Fruit fly (Drosophila melanogaster) whole organism, wandering third instar larva: Measurements from ENCODE around the gene WDR79.

Experiments used
- Abd-B ChIP-seq: fragments of >200 bp; optimal IDR thresholded peaks from 2 replicates; lab custom pipeline; 2017; ENCODE audit warnings: missing biosample characterization, missing genetic modification characterization
- CG32264 ChIP-seq: fragments of 200-800 bp; sonication (Bioruptor generic); optimal IDR thresholded peaks from 2 replicates; lab custom pipeline; 2016; ENCODE audit warnings: missing biosample characterization, missing genetic modification characterization
- CG9705 ChIP-seq: fragments of 200-800 bp; sonication (Bioruptor generic); optimal IDR thresholded peaks from 2 replicates; lab custom pipeline; 2018; ENCODE audit warnings: missing biosample characterization, mild to moderate bottlenecking, missing genetic modification characterization
- CrebA ChIP-seq: fragments of 200-800 bp; sonication (Bioruptor generic); optimal IDR thresholded peaks from 2 replicates; lab custom pipeline; 2016; ENCODE audit warnings: missing biosample characterization, mild to moderate bottlenecking, missing genetic modification characterization, borderline replicate concordance
- Dfd ChIP-seq: fragments of >200 bp; optimal IDR thresholded peaks from 2 replicates; lab custom pipeline; 2017; ENCODE audit warnings: missing biosample characterization, missing genetic modification characterization
- Dif ChIP-seq: fragments of 200-275, 200-300 bp; sonication (Bioruptor generic); optimal IDR thresholded peaks from 2 replicates; lab custom pipeline; 2018; ENCODE audit warnings: missing biosample characterization, missing genetic modification characterization; ENCODE audit not compliant: partially characterized antibody
- GATAd ChIP-seq: sonication (Bioruptor generic); optimal IDR thresholded peaks from 2 replicates; lab custom pipeline; 2016; ENCODE audit warnings: missing biosample characterization, missing genetic modification characterization
- HLH106 ChIP-seq: fragments of 200-800 bp; optimal IDR thresholded peaks from 3 replicates; lab custom pipeline; 2019; ENCODE audit warnings: missing biosample characterization, mild to moderate bottlenecking, missing genetic modification characterization, moderate library complexity
- Hnf4 ChIP-seq: fragments of 200-800 bp; sonication (Bioruptor generic); optimal IDR thresholded peaks from 2 replicates; lab custom pipeline; 2016; ENCODE audit warnings: missing biosample characterization, mild to moderate bottlenecking, missing genetic modification characterization
- Hr78 ChIP-seq: fragments of >200 bp; optimal IDR thresholded peaks from 2 replicates; lab custom pipeline; 2017; ENCODE audit warnings: missing biosample characterization, missing genetic modification characterization
- Hr83 ChIP-seq: fragments of 200-300 bp; sonication (Bioruptor generic); optimal IDR thresholded peaks from 2 replicates; lab custom pipeline; 2016; ENCODE audit warnings: missing biosample characterization, mild to moderate bottlenecking, missing genetic modification characterization, moderate library complexity; ENCODE audit not compliant: poor library complexity, severe bottlenecking
- Jra ChIP-seq: sonication (Bioruptor generic); optimal IDR thresholded peaks from 2 replicates; lab custom pipeline; 2016; ENCODE audit warnings: missing biosample characterization, missing genetic modification characterization
- Mio ChIP-seq: sonication (Bioruptor generic); optimal IDR thresholded peaks from 2 replicates; lab custom pipeline; 2016; ENCODE audit warnings: missing biosample characterization, missing genetic modification characterization
- Myc ChIP-seq: fragments of >200 bp; optimal IDR thresholded peaks from 2 replicates; lab custom pipeline; 2017
- N ChIP-seq: fragments of >200 bp; optimal IDR thresholded peaks from 2 replicates; lab custom pipeline; 2018; ENCODE audit warnings: missing biosample characterization, missing external identifiers, missing genetic modification characterization
- OdsH ChIP-seq: fragments of 200-800 bp; sonication (Bioruptor generic); optimal IDR thresholded peaks from 2 replicates; lab custom pipeline; 2016; ENCODE audit warnings: missing biosample characterization, mild to moderate bottlenecking, missing genetic modification characterization
- Rel ChIP-seq, 2 experiments: fragments of 200-800 bp; sonication (Bioruptor generic) in 1 of 2; optimal IDR thresholded peaks; 2 replicates in 1 of 2; 3 replicates in 1 of 2; lab custom pipeline; 2016 to 2019; ENCODE audit warnings: mild to moderate bottlenecking in 2 of 2, missing biosample characterization in 2 of 2, missing genetic modification characterization in 2 of 2, moderate library complexity in 1 of 2
- Sp1 ChIP-seq: fragments of 200-800 bp; sonication (Bioruptor generic); optimal IDR thresholded peaks from 3 replicates; lab custom pipeline; 2019; ENCODE audit warnings: missing biosample characterization, mild to moderate bottlenecking, missing genetic modification characterization, moderate library complexity
- Vsx2 ChIP-seq: fragments of 200-300, 225-300 bp; sonication (Bioruptor generic); optimal IDR thresholded peaks from 2 replicates; lab custom pipeline; 2018; ENCODE audit warnings: missing biosample characterization, missing genetic modification characterization; ENCODE audit not compliant: partially characterized antibody
- br ChIP-seq: fragments of 200-800 bp; sonication (Bioruptor generic); optimal IDR thresholded peaks from 2 replicates; lab custom pipeline; 2016; ENCODE audit warnings: missing biosample characterization, missing genetic modification characterization
- brk ChIP-seq: fragments of 200-800 bp; sonication (Bioruptor generic); optimal IDR thresholded peaks from 2 replicates; lab custom pipeline; 2016; ENCODE audit warnings: missing biosample characterization, mild to moderate bottlenecking, missing genetic modification characterization
- dl ChIP-seq, 2 experiments: fragments of 175-275, 200-275 bp in 1 of 2; fragments of 200-275 bp in 1 of 2; sonication (Bioruptor generic); optimal IDR thresholded peaks; lab custom pipeline; 2018; ENCODE audit warnings: mild to moderate bottlenecking in 2 of 2, missing biosample characterization in 2 of 2, missing genetic modification characterization in 2 of 2, moderate library complexity in 2 of 2; ENCODE audit not compliant: partially characterized antibody in 2 of 2, insufficient read depth in 1 of 2
- dmrt93B ChIP-seq: fragments of 200-800 bp; sonication (Bioruptor generic); optimal IDR thresholded peaks from 2 replicates; lab custom pipeline; 2018; ENCODE audit warnings: missing biosample characterization, mild to moderate bottlenecking, missing genetic modification characterization
- dsf ChIP-seq: sonication (Bioruptor generic); optimal IDR thresholded peaks from 2 replicates; lab custom pipeline; 2016; ENCODE audit warnings: missing biosample characterization, missing genetic modification characterization, borderline replicate concordance
- ey ChIP-seq: fragments of 200-800 bp; sonication (Bioruptor generic); optimal IDR thresholded peaks from 2 replicates; lab custom pipeline; 2016; ENCODE audit warnings: missing biosample characterization, missing genetic modification characterization
- foxo ChIP-seq, 2 experiments: fragments of 200-800 bp; sonication (Bioruptor generic); optimal IDR thresholded peaks; 2 replicates in 1 of 2; 3 replicates in 1 of 2; lab custom pipeline; 2016 to 2017; ENCODE audit warnings: missing biosample characterization in 2 of 2, missing genetic modification characterization in 2 of 2
- fru ChIP-seq: fragments of 200-800 bp; sonication (Bioruptor generic); optimal IDR thresholded peaks from 3 replicates; lab custom pipeline; 2016; ENCODE audit warnings: missing biosample characterization, mild to moderate bottlenecking, missing genetic modification characterization
- h ChIP-seq: fragments of 200-800 bp; sonication (Bioruptor generic); optimal IDR thresholded peaks from 3 replicates; lab custom pipeline; 2016; ENCODE audit warnings: missing biosample characterization, mild to moderate bottlenecking, missing genetic modification characterization
- jim ChIP-seq: fragments of 175-275, 200-325 bp; sonication (Bioruptor generic); optimal IDR thresholded peaks from 2 replicates; lab custom pipeline; 2016; ENCODE audit warnings: missing biosample characterization, mild to moderate bottlenecking, missing genetic modification characterization
- lola ChIP-seq: fragments of >200 bp; optimal IDR thresholded peaks from 2 replicates; lab custom pipeline; 2017; ENCODE audit warnings: missing biosample characterization, missing genetic modification characterization
- pan ChIP-seq: fragments of >200 bp; optimal IDR thresholded peaks from 2 replicates; lab custom pipeline; 2017
- psq ChIP-seq: fragments of 200-800 bp; sonication (Bioruptor generic); optimal IDR thresholded peaks from 3 replicates; lab custom pipeline; 2017; ENCODE audit warnings: missing biosample characterization, mild to moderate bottlenecking, missing genetic modification characterization, moderate library complexity
- rgr ChIP-seq: fragments of 200-800 bp; sonication (Bioruptor generic); optimal IDR thresholded peaks from 3 replicates; lab custom pipeline; 2016; ENCODE audit warnings: missing biosample characterization, mild to moderate bottlenecking, missing genetic modification characterization
- sage ChIP-seq: fragments of 200-800 bp; sonication (Bioruptor generic); optimal IDR thresholded peaks from 2 replicates; lab custom pipeline; 2016; ENCODE audit warnings: missing biosample characterization, mild to moderate bottlenecking, missing genetic modification characterization
- sv ChIP-seq: fragments of 200-800 bp; sonication (Bioruptor generic); optimal IDR thresholded peaks from 3 replicates; lab custom pipeline; 2016; ENCODE audit warnings: missing biosample characterization, missing genetic modification characterization
- tai ChIP-seq: sonication (Bioruptor generic); optimal IDR thresholded peaks from 2 replicates; lab custom pipeline; 2016; ENCODE audit warnings: missing biosample characterization, missing genetic modification characterization
- usp ChIP-seq: fragments of >200 bp; optimal IDR thresholded peaks from 2 replicates; lab custom pipeline; 2017; ENCODE audit warnings: missing biosample characterization, missing genetic modification characterization
- woc ChIP-seq: sonication (Bioruptor generic); optimal IDR thresholded peaks from 2 replicates; lab custom pipeline; 2016; ENCODE audit warnings: missing biosample characterization, mild to moderate bottlenecking, missing genetic modification characterization

The WDR79 gene

DNA sequence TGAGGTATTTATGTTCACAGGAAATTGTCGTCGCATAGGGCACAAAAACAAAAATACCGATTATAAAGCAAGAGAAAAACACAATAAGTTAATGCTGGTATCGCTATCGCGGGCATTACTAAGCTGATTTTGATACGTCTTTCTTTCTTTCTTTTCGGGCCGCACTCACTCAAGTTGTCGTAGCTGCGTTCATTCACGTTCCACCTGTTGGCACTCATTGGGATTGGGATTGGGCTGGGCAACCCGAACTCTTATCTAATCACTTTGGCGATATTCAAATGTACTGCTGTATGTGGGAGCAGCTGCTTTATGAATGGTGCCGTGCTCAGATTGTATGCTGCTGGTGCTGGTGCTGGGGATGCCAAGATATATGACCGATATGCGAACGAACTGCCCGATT lies 42.9 kb downstream of the WDR79 start:
- TF ChIP-seq Rel (GFP tag; optimal IDR thresholded peaks at IDR 0.05; lab: Kevin White, UChicago) (no peak), Rel (tag; optimal IDR thresholded peaks at IDR 0.05; lab: Kevin White, UChicago) (peak; percentile 49), jim (GFP tag; lab: Kevin White, UChicago) (no peak), Hr83 (GFP tag; lab: Kevin White, UChicago) (peak; percentile 3), h (GFP tag; lab: Kevin White, UChicago) (peak; percentile 9), dmrt93B (no peak), Hnf4 (no peak), pan (lab: Kevin White, UChicago) (no peak)

DNA sequence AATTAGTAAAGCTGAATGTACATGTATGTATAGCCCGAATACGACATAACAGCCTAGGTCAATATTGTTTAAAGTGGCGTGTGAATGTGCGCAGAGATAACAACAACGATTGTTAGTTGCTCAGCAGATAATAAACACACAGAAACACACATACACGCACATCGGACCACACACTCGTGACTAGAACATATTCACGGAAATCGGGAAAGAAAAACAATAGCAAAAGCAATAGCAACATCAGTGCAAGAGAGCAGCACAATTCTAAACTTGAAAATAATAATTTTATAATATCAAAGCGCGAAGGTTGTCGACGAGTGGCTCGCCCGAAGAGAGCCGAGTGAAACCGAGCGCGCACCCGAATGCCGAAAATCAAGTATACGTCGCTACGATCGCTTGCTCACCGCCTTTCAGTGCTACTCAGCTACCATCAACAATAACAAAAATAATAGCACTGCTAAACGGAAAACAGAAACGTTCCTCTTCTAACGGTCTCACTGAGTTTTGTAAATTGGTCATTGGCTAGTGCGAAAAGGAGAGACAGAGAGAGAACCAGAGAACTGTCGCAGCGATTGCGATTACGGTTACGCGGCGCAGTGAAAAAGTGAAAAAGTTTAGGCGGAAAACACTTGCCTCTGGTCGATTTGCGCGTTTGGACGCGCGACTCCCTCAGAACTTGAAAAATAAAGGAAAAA lies 44.5 kb downstream of the WDR79 start:
- TF ChIP-seq Hnf4 (peak; percentile 15), Rel (GFP tag; optimal IDR thresholded peaks at IDR 0.05; lab: Kevin White, UChicago) (no peak), Rel (tag; optimal IDR thresholded peaks at IDR 0.05; lab: Kevin White, UChicago) (peak; percentile 52), Jra (peak; percentile 49), brk (GFP tag; lab: Kevin White, UChicago) (peak; percentile 2), HLH106 (tag; lab: Kevin White, UChicago) (no peak), Vsx2 (GFP tag; lab: Kevin White, UChicago) (peak; percentile 30), h (GFP tag; lab: Kevin White, UChicago) (peak; percentile 42), CrebA (GFP tag; lab: Kevin White, UChicago) (peak; percentile 62), OdsH (GFP tag; lab: Kevin White, UChicago) (peak; percentile 29), Hr83 (GFP tag; lab: Kevin White, UChicago) (peak; percentile 34), br (GFP tag; lab: Kevin White, UChicago) (peak; percentile 57), GATAd (GFP tag; lab: Kevin White, UChicago) (no peak), fru (GFP tag; lab: Kevin White, UChicago) (no peak), Sp1 (GFP tag; lab: Kevin White, UChicago) (peak; percentile 16), dl (GFP tag; optimal IDR thresholded peaks at IDR 0.05; lab: Kevin White, UChicago; ENCODE audit: insufficient read depth in 1 of 2, partially characterized antibody in 2 of 2) (no peak), psq (peak; percentile 35), rgr (GFP tag; lab: Kevin White, UChicago) (peak; percentile 27), sage (GFP tag; lab: Kevin White, UChicago) (no peak), Dif (GFP tag; lab: Kevin White, UChicago) (peak; percentile 52), jim (GFP tag; lab: Kevin White, UChicago) (no peak), lola (GFP tag; lab: Kevin White, UChicago) (no peak), CG9705 (no peak), usp (GFP tag; lab: Kevin White, UChicago) (no peak), dsf (GFP tag; lab: Kevin White, UChicago) (no peak)

DNA sequence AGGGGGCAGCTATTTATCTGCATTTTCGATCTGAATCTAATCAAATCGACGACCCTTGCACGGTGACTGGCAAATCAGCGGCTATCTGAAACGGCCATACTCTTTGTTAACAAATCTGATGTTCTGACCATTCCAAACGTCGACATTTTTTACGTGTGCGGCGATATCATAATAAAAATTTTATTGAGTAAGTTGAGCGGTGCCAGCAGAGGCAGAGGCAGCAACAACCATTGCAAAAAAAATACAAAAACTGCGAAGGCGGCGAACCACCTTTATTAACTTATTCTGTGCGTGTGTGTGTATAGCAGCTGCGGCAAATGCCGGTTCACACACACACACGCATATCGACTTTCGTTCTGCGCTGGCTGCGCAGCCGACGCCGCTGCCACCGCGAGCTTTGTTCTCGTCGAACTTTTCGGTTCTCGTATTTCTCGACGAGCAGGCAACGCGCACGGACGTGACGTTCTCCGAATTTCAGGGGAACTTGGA lies 45.4 kb downstream of the WDR79 start, which contains the start of gene Kr-h1:
Kr-h1 (plus strand) TSS at position 447 of the 489 bp plus-strand sequence.
- TF ChIP-seq N (GFP tag; lab: Kevin White, UChicago) (no peak), br (GFP tag; lab: Kevin White, UChicago) (peak; percentile 26), Jra (no peak), Vsx2 (GFP tag; lab: Kevin White, UChicago) (no peak), Myc (lab: Kevin White, UChicago) (no peak), Dif (GFP tag; lab: Kevin White, UChicago) (no peak), GATAd (GFP tag; lab: Kevin White, UChicago) (no peak), h (GFP tag; lab: Kevin White, UChicago) (peak; percentile 58), fru (GFP tag; lab: Kevin White, UChicago) (peak; percentile 69), usp (GFP tag; lab: Kevin White, UChicago) (no peak), tai (peak; percentile 8), CG9705 (no peak), sv (GFP tag; lab: Kevin White, UChicago) (no peak), foxo (GFP tag; optimal IDR thresholded peaks at IDR 0.05; lab: Kevin White, UChicago) (no peak), CrebA (GFP tag; lab: Kevin White, UChicago) (peak; percentile 86), woc (GFP tag; lab: Kevin White, UChicago) (no peak), rgr (GFP tag; lab: Kevin White, UChicago) (no peak), dmrt93B (no peak), dsf (GFP tag; lab: Kevin White, UChicago) (no peak), jim (GFP tag; lab: Kevin White, UChicago) (peak; percentile 81), Sp1 (GFP tag; lab: Kevin White, UChicago) (no peak), Dfd (GFP tag; lab: Kevin White, UChicago) (no peak), Hnf4 (no peak), Mio (GFP tag; lab: Kevin White, UChicago) (no peak), OdsH (GFP tag; lab: Kevin White, UChicago) (no peak), pan (lab: Kevin White, UChicago) (no peak), brk (GFP tag; lab: Kevin White, UChicago) (peak; percentile 60), Hr78 (GFP tag; lab: Kevin White, UChicago) (no peak), lola (GFP tag; lab: Kevin White, UChicago) (no peak), HLH106 (tag; lab: Kevin White, UChicago) (peak; percentile 8), psq (no peak), dl (GFP tag; optimal IDR thresholded peaks at IDR 0.05; lab: Kevin White, UChicago; ENCODE audit: insufficient read depth in 1 of 2, partially characterized antibody in 2 of 2) (peak in 1 of 2 experiments; percentile 40), Abd-B (no peak), sage (GFP tag; lab: Kevin White, UChicago) (no peak), CG32264 (GFP tag; lab: Kevin White, UChicago) (no peak), ey (GFP tag; lab: Kevin White, UChicago) (no peak), Hr83 (GFP tag; lab: Kevin White, UChicago) (peak; percentile 76)
